Worm (Caenorhabditis elegans) whole organism, late embryonic: ENCODE measurements around the gene srh-82.

Source experiments
- C08G9.2 ChIP-seq: sonication (generic microtip); optimal IDR thresholded peaks from 2 replicates; lab custom pipeline; 2016; ENCODE audit warnings: mild to moderate bottlenecking, missing genetic modification characterization, moderate library complexity, missing compliant biosample characterization
- F13H6.1 ChIP-seq: sonication (generic microtip); optimal IDR thresholded peaks from 2 replicates; lab custom pipeline; 2016; ENCODE audit warnings: missing genetic modification characterization, missing compliant biosample characterization
- K02D7.2 ChIP-seq: sonication (generic microtip); optimal IDR thresholded peaks from 2 replicates; lab custom pipeline; 2017; ENCODE audit warnings: mild to moderate bottlenecking, missing genetic modification characterization, missing compliant biosample characterization
- Y22D7AL.16 ChIP-seq: sonication (generic microtip); optimal IDR thresholded peaks from 2 replicates; lab custom pipeline; 2016; ENCODE audit warnings: missing genetic modification characterization, missing compliant biosample characterization
- ceh-14 ChIP-seq: sonication (generic microtip); optimal IDR thresholded peaks from 2 replicates; lab custom pipeline; 2016; ENCODE audit warnings: missing genotype, missing genetic modification characterization, missing compliant biosample characterization
- ceh-19 ChIP-seq: fragments of 200-800 bp; sonication (Bioruptor generic); optimal IDR thresholded peaks from 2 replicates; lab custom pipeline; 2018; ENCODE audit warnings: mild to moderate bottlenecking, missing genetic modification characterization, missing compliant biosample characterization
- ceh-2 ChIP-seq: sonication (generic microtip); optimal IDR thresholded peaks from 2 replicates; lab custom pipeline; 2016; ENCODE audit warnings: missing genotype, missing genetic modification characterization, missing compliant biosample characterization
- ceh-22 ChIP-seq: sonication (generic microtip); optimal IDR thresholded peaks from 2 replicates; lab custom pipeline; 2017; ENCODE audit warnings: missing biosample characterization, missing genetic modification characterization
- ceh-34 ChIP-seq: sonication (generic microtip); optimal IDR thresholded peaks from 2 replicates; lab custom pipeline; 2016; ENCODE audit warnings: mild to moderate bottlenecking, missing genetic modification characterization, missing compliant biosample characterization
- ceh-45 ChIP-seq: fragments of 200-800 bp; sonication (Bioruptor generic); IDR thresholded peaks from 2 replicates; pipeline ENCODE4 v1.3.6; 2022; ENCODE audit warnings: missing genetic modification reagents, missing genetic modification characterization, missing compliant biosample characterization
- ceh-6 ChIP-seq: fragments of 200-800 bp; sonication (Bioruptor generic); optimal IDR thresholded peaks from 2 replicates; lab custom pipeline; 2018; ENCODE audit warnings: mild to moderate bottlenecking, missing genetic modification characterization, missing compliant biosample characterization
- che-1 ChIP-seq: sonication (generic microtip); optimal IDR thresholded peaks from 2 replicates; lab custom pipeline; 2016; ENCODE audit warnings: mild to moderate bottlenecking, missing genetic modification characterization, missing compliant biosample characterization
- dmd-4 ChIP-seq: sonication (generic microtip); optimal IDR thresholded peaks from 2 replicates; lab custom pipeline; 2016; ENCODE audit warnings: borderline replicate concordance, missing genetic modification characterization, missing compliant biosample characterization
- dve-1 ChIP-seq: sonication (generic microtip); optimal IDR thresholded peaks from 2 replicates; lab custom pipeline; 2017; ENCODE audit warnings: antibody characterized with exemption, mild to moderate bottlenecking, missing genetic modification characterization, missing compliant biosample characterization
- elt-2 ChIP-seq: sonication (generic microtip); optimal IDR thresholded peaks from 2 replicates; lab custom pipeline; 2016; ENCODE audit warnings: missing genetic modification reagents, missing genetic modification characterization, missing compliant biosample characterization
- hlh-13 ChIP-seq: fragments of 200-800 bp; sonication (Bioruptor generic); optimal IDR thresholded peaks from 2 replicates; lab custom pipeline; 2018; ENCODE audit warnings: mild to moderate bottlenecking, missing genetic modification characterization, missing compliant biosample characterization
- hlh-8 ChIP-seq: sonication (generic microtip); optimal IDR thresholded peaks from 2 replicates; lab custom pipeline; 2016; ENCODE audit warnings: missing genotype, missing genetic modification characterization, missing compliant biosample characterization
- lin-11 ChIP-seq: fragments of 200-800 bp; sonication (Bioruptor generic); optimal IDR thresholded peaks from 2 replicates; lab custom pipeline; 2018; ENCODE audit warnings: mild to moderate bottlenecking, missing genetic modification characterization, missing compliant biosample characterization
- madf-2 ChIP-seq: sonication (generic microtip); optimal IDR thresholded peaks from 2 replicates; lab custom pipeline; 2017; ENCODE audit warnings: missing genetic modification characterization, missing compliant biosample characterization
- mec-3 ChIP-seq: sonication (generic microtip); optimal IDR thresholded peaks from 2 replicates; lab custom pipeline; 2016; ENCODE audit warnings: borderline replicate concordance, missing genetic modification characterization, missing compliant biosample characterization
- nfya-1 ChIP-seq: sonication (generic microtip); optimal IDR thresholded peaks from 2 replicates; lab custom pipeline; 2017; ENCODE audit warnings: missing genetic modification characterization, mild to moderate bottlenecking, missing compliant biosample characterization, antibody characterized with exemption, moderate library complexity
- nhr-11 ChIP-seq: fragments of 150-350 bp; optimal IDR thresholded peaks from 2 replicates; lab custom pipeline; 2014; ENCODE audit warnings: missing biosample characterization, missing genetic modification characterization
- nhr-232 ChIP-seq: sonication (generic microtip); optimal IDR thresholded peaks from 2 replicates; lab custom pipeline; 2016; ENCODE audit warnings: missing genetic modification characterization, missing compliant biosample characterization
- pag-3 ChIP-seq: sonication (generic microtip); optimal IDR thresholded peaks from 2 replicates; lab custom pipeline; 2016; ENCODE audit warnings: missing compliant biosample characterization, missing genetic modification characterization, borderline replicate concordance
- ref-2 ChIP-seq: sonication (generic microtip); optimal IDR thresholded peaks from 2 replicates; lab custom pipeline; 2016; ENCODE audit warnings: missing genetic modification characterization, missing compliant biosample characterization
- rnt-1 ChIP-seq: sonication (generic microtip); optimal IDR thresholded peaks from 2 replicates; lab custom pipeline; 2016; ENCODE audit warnings: missing genetic modification characterization, missing compliant biosample characterization
- sdc-2 ChIP-seq: sonication (generic microtip); optimal IDR thresholded peaks from 2 replicates; lab custom pipeline; 2016; ENCODE audit warnings: missing genotype, missing genetic modification characterization, missing compliant biosample characterization
- sox-2 ChIP-seq: fragments of 200-800 bp; sonication (Bioruptor generic); IDR thresholded peaks from 2 replicates; pipeline ENCODE4 v1.3.6; 2022; ENCODE audit warnings: missing genetic modification reagents, missing genetic modification characterization, missing compliant biosample characterization
- syd-9 ChIP-seq: sonication (generic microtip); optimal IDR thresholded peaks from 2 replicates; lab custom pipeline; 2016; ENCODE audit warnings: mild to moderate bottlenecking, missing genetic modification characterization, moderate library complexity, missing compliant biosample characterization
- ttx-3 ChIP-seq: sonication (generic microtip); optimal IDR thresholded peaks from 2 replicates; lab custom pipeline; 2016; ENCODE audit warnings: missing genetic modification reagents, missing genetic modification characterization, missing compliant biosample characterization
- unc-42 ChIP-seq: sonication (generic microtip); optimal IDR thresholded peaks from 2 replicates; lab custom pipeline; 2016; ENCODE audit warnings: missing genotype, missing genetic modification characterization, missing compliant biosample characterization
- unc-55 ChIP-seq: sonication (generic microtip); optimal IDR thresholded peaks from 2 replicates; lab custom pipeline; 2017; ENCODE audit warnings: missing biosample characterization, missing genetic modification reagents, missing genetic modification characterization
- unc-86 ChIP-seq: sonication (generic microtip); optimal IDR thresholded peaks from 2 replicates; lab custom pipeline; 2016; ENCODE audit warnings: missing genetic modification characterization, missing compliant biosample characterization
- zip-5 ChIP-seq: sonication (generic microtip); optimal IDR thresholded peaks from 2 replicates; lab custom pipeline; 2016; ENCODE audit warnings: missing genetic modification characterization, missing compliant biosample characterization
- ztf-16 ChIP-seq: sonication (generic microtip); optimal IDR thresholded peaks from 2 replicates; lab custom pipeline; 2017; ENCODE audit warnings: missing genetic modification characterization, missing compliant biosample characterization

The srh-82 gene

DNA sequence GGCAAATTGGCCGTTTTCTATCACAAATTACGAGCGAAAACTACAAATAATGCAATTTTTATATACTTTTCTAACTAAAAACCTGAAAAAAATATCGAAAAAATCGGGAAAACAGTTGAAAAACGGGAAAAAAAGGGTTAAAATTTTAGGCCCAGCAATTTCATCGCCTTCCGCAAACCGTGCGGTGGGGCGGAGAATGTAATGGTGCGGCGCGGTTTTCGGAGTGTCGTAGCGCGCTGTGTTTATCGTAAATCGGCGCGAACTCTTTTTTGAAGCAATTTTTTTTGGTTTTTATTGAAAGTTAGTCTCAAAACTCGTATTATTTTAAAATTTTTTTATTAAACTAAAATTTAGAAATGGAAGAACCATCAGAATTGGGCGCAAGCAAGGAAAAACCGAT, 40.4 kb upstream of the srh-82 start, which contains the start of gene picd-1:
TSS of gene picd-1 (plus strand) at position 352 of the 400 bp plus-strand sequence.
- TF ChIP-seq ceh-6 (GFP tag; lab: Kevin White, UChicago) (no peak), lin-11 (tag; lab: Kevin White, UChicago) (no peak), nfya-1 (tag; lab: Kevin White, UChicago) (peak; percentile 66), dve-1 (tag; lab: Kevin White, UChicago) (peak; percentile 17), hlh-13 (no peak), ztf-16 (tag; lab: Kevin White, UChicago) (peak; percentile 23), dmd-4 (tag; lab: Kevin White, UChicago) (no peak), ceh-14 (tag; lab: Kevin White, UChicago) (no peak), K02D7.2 (no peak), syd-9 (tag; lab: Kevin White, UChicago) (no peak), unc-42 (tag; lab: Kevin White, UChicago) (peak; percentile 21), zip-5 (tag; lab: Kevin White, UChicago) (peak; percentile 0), ttx-3 (no peak), unc-55 (GFP tag; lab: Kevin White, UChicago) (peak; percentile 9), ref-2 (peak; percentile 3), C08G9.2 (tag; lab: Kevin White, UChicago) (no peak), madf-2 (no peak), ceh-45 (GFP tag; lab: Robert Waterston, UW) (no peak)
- TF ChIP-seq, all 69 proteins: peak for 7

DNA sequence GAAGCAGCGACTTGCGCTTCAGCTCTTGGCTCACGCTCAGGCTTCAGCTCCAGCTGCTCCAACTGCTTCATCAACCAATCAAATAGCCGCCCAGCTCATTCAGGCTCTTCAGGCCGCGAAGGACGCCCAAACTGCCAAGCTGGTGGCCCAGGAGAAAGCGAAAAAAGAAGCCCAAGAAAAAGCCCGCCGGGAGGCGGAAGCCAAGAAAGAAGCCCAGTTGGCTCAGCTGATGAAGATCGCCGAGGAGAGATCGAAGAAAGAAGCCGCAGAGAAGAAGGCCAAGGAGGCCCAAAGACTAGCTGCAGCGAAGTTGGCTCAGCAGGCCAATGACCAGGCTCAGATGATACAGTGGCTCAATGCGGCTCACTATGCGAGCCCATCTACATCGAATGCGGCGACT, 28.7 kb upstream of the srh-82 start:
- TF ChIP-seq ceh-2, result no peak
- no peak for TF ChIP-seq ref-2
- peak; percentile 31 for TF ChIP-seq sdc-2 (tag; lab: Kevin White, UChicago)
- peak; percentile 10 for TF ChIP-seq mec-3
- TF ChIP-seq syd-9 (tag; lab: Kevin White, UChicago), result no peak
- peak; percentile 12 for TF ChIP-seq F13H6.1 (tag; lab: Kevin White, UChicago)

DNA sequence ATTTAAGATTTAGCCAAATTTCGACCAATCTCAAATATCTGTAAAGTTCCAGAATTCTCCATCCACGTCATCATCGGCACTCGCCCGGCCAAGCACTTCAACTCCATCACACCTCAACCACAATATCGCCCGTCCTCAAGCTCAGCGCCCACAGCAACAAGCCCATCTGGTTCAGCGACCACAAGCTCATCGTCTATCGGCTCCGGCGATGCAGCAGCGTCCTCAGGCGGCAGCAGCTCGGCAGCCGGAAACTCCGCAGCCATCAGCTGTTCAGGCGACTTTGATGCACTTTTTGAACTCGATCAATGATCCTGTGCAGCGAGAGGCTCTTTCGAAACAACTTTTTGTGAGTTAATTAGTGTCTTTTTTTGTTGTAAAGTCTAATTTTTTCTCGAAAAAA, 27.6 kb upstream of the srh-82 start:
- TF ChIP-seq elt-2 (tag; lab: Kevin White, UChicago) (no peak), rnt-1 (tag; lab: Kevin White, UChicago) (no peak), ceh-34 (tag; lab: Kevin White, UChicago) (no peak), che-1 (tag; lab: Kevin White, UChicago) (no peak), F13H6.1 (tag; lab: Kevin White, UChicago) (no peak)

DNA sequence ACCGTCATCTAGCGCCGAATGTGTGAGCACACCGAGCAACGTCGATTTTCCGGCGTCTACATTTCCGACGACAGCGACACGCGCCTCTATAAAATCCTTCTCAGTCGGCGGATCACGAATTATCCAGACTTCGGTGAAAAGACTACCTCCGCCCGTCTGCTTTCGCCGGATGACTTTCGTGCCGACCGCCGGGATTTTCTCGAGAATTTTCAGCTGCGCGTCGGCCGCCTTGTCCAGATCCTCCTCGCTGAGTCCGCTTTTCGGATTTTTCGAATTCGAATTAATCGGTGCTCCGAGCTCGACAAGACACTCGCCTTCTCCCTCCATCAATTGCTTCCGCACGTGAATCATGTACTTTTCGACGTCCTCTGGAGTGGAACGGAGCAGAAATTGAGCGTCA, 22.6 kb upstream of the srh-82 start:
- no peak for TF ChIP-seq unc-42 (tag; lab: Kevin White, UChicago)
- TF ChIP-seq elt-2 (tag; lab: Kevin White, UChicago), result no peak
- TF ChIP-seq nhr-11, result no peak
- TF ChIP-seq ceh-22 (tag; lab: Kevin White, UChicago), result no peak
- no peak for TF ChIP-seq nhr-232 (tag; lab: Kevin White, UChicago)
- no peak for TF ChIP-seq ceh-6 (GFP tag; lab: Kevin White, UChicago)
- no peak for TF ChIP-seq ceh-45 (GFP tag; lab: Robert Waterston, UW)
- TF ChIP-seq ztf-16 (tag; lab: Kevin White, UChicago), result no peak
- no peak for TF ChIP-seq Y22D7AL.16
- TF ChIP-seq C08G9.2 (tag; lab: Kevin White, UChicago), result no peak
- no peak for TF ChIP-seq pag-3 (tag; lab: Kevin White, UChicago)
- TF ChIP-seq rnt-1 (tag; lab: Kevin White, UChicago), result no peak
- TF ChIP-seq che-1 (tag; lab: Kevin White, UChicago), result no peak
- TF ChIP-seq ceh-19, result no peak
- TF ChIP-seq ttx-3, result no peak

DNA sequence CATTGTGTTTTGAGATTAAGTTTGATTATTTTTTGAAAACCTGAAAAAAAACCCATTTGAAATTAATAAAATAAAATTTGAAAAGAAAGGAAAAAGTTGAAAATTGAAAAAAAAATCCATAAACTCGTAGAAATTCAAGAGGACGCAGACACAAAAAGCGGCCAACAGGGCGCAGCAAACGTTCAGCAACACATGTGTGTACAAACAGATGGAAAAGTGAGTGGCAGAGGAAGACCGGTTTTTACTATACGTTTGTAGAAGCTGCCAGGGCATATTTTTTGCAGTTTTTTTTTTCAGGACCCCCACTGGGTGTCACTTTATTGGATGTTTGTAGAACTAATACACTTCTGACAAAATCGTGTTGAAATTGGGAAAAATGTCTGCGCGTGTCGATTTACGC, 22.1 kb upstream of the srh-82 start, which contains the start of gene cgp-1:
TSS of gene cgp-1 (minus strand) at position 40 of the 400 bp plus-strand sequence.
- peak; percentile 69 for TF ChIP-seq hlh-8 (tag; lab: Kevin White, UChicago)
- TF ChIP-seq nfya-1 (tag; lab: Kevin White, UChicago), result peak; percentile 30
- no peak for TF ChIP-seq unc-86
- no peak for TF ChIP-seq sox-2 (GFP tag; lab: Robert Waterston, UW)
- TF ChIP-seq, all 69 proteins: peak for 2
